Fruit fly (Drosophila melanogaster) whole organism, wandering third instar larva: ENCODE data around the gene atk.

Experiments used
- CG32264 ChIP-seq: fragments of 200-800 bp; sonication (Bioruptor generic); optimal IDR thresholded peaks from 2 replicates; lab custom pipeline; 2016; ENCODE audit warnings: missing biosample characterization, missing genetic modification characterization
- HLH106 ChIP-seq: fragments of 200-800 bp; optimal IDR thresholded peaks from 3 replicates; lab custom pipeline; 2019; ENCODE audit warnings: missing biosample characterization, mild to moderate bottlenecking, missing genetic modification characterization, moderate library complexity
- Mio ChIP-seq: sonication (Bioruptor generic); optimal IDR thresholded peaks from 2 replicates; lab custom pipeline; 2016; ENCODE audit warnings: missing biosample characterization, missing genetic modification characterization
- pan ChIP-seq: fragments of >200 bp; optimal IDR thresholded peaks from 2 replicates; lab custom pipeline; 2017
- psq ChIP-seq: fragments of 200-800 bp; sonication (Bioruptor generic); optimal IDR thresholded peaks from 3 replicates; lab custom pipeline; 2017; ENCODE audit warnings: missing biosample characterization, mild to moderate bottlenecking, missing genetic modification characterization, moderate library complexity

DNA sequence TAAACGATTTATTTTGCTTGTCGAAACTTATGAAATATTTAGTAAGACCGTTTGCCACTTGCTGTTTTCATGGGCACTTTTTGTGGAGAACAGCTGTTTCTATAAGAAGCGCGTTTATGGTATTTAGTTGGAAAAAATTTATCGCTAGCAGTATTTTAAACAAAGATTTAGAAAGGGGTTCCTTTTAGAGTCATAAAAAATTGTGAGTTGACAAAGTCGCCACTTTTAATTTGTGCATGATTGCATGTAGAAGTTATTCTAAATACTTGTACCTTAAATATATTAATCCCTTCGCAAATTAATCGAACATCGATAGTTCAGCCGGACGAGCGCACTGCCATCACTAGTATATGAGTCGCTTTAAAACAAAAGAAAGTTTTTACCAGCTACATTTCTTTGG lies 32.4 kb downstream of the atk start, which contains the start of the genes Las and Psn:
- peak; percentile 31 for TF ChIP-seq CG32264 (GFP tag; lab: Kevin White, UChicago)
- no peak for TF ChIP-seq HLH106 (tag; lab: Kevin White, UChicago)
- TF ChIP-seq Mio (GFP tag; lab: Kevin White, UChicago) = no peak
- no peak for TF ChIP-seq psq (GFP tag; lab: Kevin White, UChicago)
- no peak for TF ChIP-seq pan (lab: Kevin White, UChicago)
